Worm (Caenorhabditis elegans) whole organism, young adult: ENCODE measurements around the gene ZC302.3.
A peak's percentile ranks its signal among the peaks of the same experiment; 100 is the strongest.

Source experiments
- B0035.1 ChIP-seq: sonication (generic microtip); optimal IDR thresholded peaks from 2 replicates; lab custom pipeline; 2016; ENCODE audit warnings: missing genetic modification characterization, mild to moderate bottlenecking, missing compliant biosample characterization, missing genotype, missing genetic modification reagents
- B0261.1 ChIP-seq: sonication (generic microtip); optimal IDR thresholded peaks from 2 replicates; lab custom pipeline; 2016; ENCODE audit warnings: mild to moderate bottlenecking, missing genetic modification characterization, moderate library complexity, missing compliant biosample characterization
- K11D2.4 ChIP-seq: fragments of 200-800 bp; sonication (Bioruptor generic); IDR thresholded peaks from 2 replicates; pipeline ENCODE4 v1.3.6; 2022; ENCODE audit warnings: missing genetic modification reagents, missing genetic modification characterization, missing compliant biosample characterization
- T26A5.8 ChIP-seq: sonication (generic microtip); optimal IDR thresholded peaks from 2 replicates; lab custom pipeline; 2016; ENCODE audit warnings: missing genetic modification characterization, missing compliant biosample characterization
- Y53G8AR.9 ChIP-seq: fragments of 200-800 bp; sonication (Bioruptor generic); conservative IDR thresholded peaks from 2 replicates; pipeline ENCODE4 v1.3.6; 2022; ENCODE audit warnings: missing genetic modification reagents, missing genetic modification characterization, missing compliant biosample characterization
- Y56A3A.18 ChIP-seq: fragments of 200-800 bp; sonication (Bioruptor generic); IDR thresholded peaks from 2 replicates; pipeline ENCODE4 v1.3.6; 2022; ENCODE audit warnings: missing genetic modification reagents, missing genetic modification characterization, missing compliant biosample characterization
- Y67H2A.10 ChIP-seq: fragments of 200-800 bp; sonication (Bioruptor generic); conservative IDR thresholded peaks from 2 replicates; pipeline ENCODE4 v1.3.6; 2022; ENCODE audit warnings: missing genetic modification reagents, missing genetic modification characterization, missing compliant biosample characterization
- Y79H2A.3 ChIP-seq: fragments of 200-800 bp; sonication (Bioruptor generic); conservative IDR thresholded peaks from 2 replicates; pipeline ENCODE4 v1.3.6; 2022; ENCODE audit warnings: missing genetic modification reagents, missing genetic modification characterization, missing compliant biosample characterization
- akir-1 ChIP-seq: fragments of 200-800 bp; sonication (Bioruptor generic); optimal IDR thresholded peaks from 2 replicates; lab custom pipeline; 2018; ENCODE audit warnings: mild to moderate bottlenecking, missing genetic modification characterization, moderate library complexity, missing compliant biosample characterization
- ama-1 ChIP-seq, 3 experiments: fragments of 150-350 bp in 1 of 3; sonication (generic microtip) in 2 of 3; optimal IDR thresholded peaks; 2 replicates each; lab custom pipeline; 2014 to 2018; ENCODE audit warnings: missing biosample characterization in 2 of 3, missing genetic modification characterization in 2 of 3, missing genetic modification reagents in 2 of 3
- atf-7 ChIP-seq: sonication (generic microtip); optimal IDR thresholded peaks from 2 replicates; lab custom pipeline; 2017; ENCODE audit warnings: mild to moderate bottlenecking, missing genetic modification characterization, missing compliant biosample characterization
- attf-6 ChIP-seq: fragments of 200-800 bp; sonication (Bioruptor generic); IDR thresholded peaks from 2 replicates; pipeline ENCODE4 v1.3.6; 2022; ENCODE audit warnings: missing genetic modification reagents, missing genetic modification characterization, missing compliant biosample characterization
- cebp-1 ChIP-seq, 2 experiments: fragments of 200-800 bp in 1 of 2; sonication (Bioruptor generic) in 1 of 2; sonication (generic microtip) in 1 of 2; IDR thresholded peaks in 1 of 2; optimal IDR thresholded peaks in 1 of 2; 2 replicates each; pipeline versions ENCODE4 v1.3.6 to Lab custom; 2017 to 2022; ENCODE audit warnings: missing compliant biosample characterization in 2 of 2, missing genetic modification characterization in 2 of 2, mild to moderate bottlenecking in 1 of 2, missing genetic modification reagents in 1 of 2, moderate library complexity in 1 of 2
- ceh-58 ChIP-seq: fragments of 200-800 bp; sonication (Bioruptor generic); IDR thresholded peaks from 2 replicates; pipeline ENCODE4 v1.3.6; 2022; ENCODE audit warnings: missing genetic modification characterization, missing compliant biosample characterization
- dox-1 ChIP-seq: fragments of 200-800 bp; sonication (Bioruptor generic); IDR thresholded peaks from 2 replicates; pipeline ENCODE4 v1.3.6; 2022; ENCODE audit warnings: missing genetic modification reagents, missing genetic modification characterization, missing compliant biosample characterization
- dpl-1 ChIP-seq: fragments of 150-350 bp; optimal IDR thresholded peaks from 2 replicates; lab custom pipeline; 2014; ENCODE audit warnings: missing biosample characterization, missing genetic modification reagents, missing genetic modification characterization
- ekl-4 ChIP-seq: fragments of 200-800 bp; sonication (Bioruptor generic); IDR thresholded peaks from 2 replicates; pipeline ENCODE4 v1.3.6; 2022; ENCODE audit warnings: missing genetic modification reagents, missing genetic modification characterization, missing compliant biosample characterization
- ets-4 ChIP-seq: fragments of 200-800 bp; sonication (Bioruptor generic); optimal IDR thresholded peaks from 2 replicates; lab custom pipeline; 2018; ENCODE audit warnings: mild to moderate bottlenecking, missing genetic modification characterization, missing compliant biosample characterization
- hrde-1 ChIP-seq: sonication (generic microtip); optimal IDR thresholded peaks from 2 replicates; lab custom pipeline; 2016; ENCODE audit warnings: missing genetic modification characterization, mild to moderate bottlenecking, missing compliant biosample characterization, moderate library complexity, missing genotype, missing genetic modification reagents, borderline replicate concordance
- let-607 ChIP-seq, 2 experiments: fragments of 200-800 bp in 1 of 2; sonication (Bioruptor generic) in 1 of 2; sonication (generic microtip) in 1 of 2; optimal IDR thresholded peaks; 2 replicates each; lab custom pipeline; 2016 to 2018; ENCODE audit warnings: mild to moderate bottlenecking in 2 of 2, missing compliant biosample characterization in 2 of 2, missing genetic modification characterization in 2 of 2, moderate library complexity in 2 of 2, missing genotype in 1 of 2
- lin-35 ChIP-seq, 3 experiments: fragments of 150-350 bp in 2 of 3; sonication (generic microtip) in 1 of 3; optimal IDR thresholded peaks; 2 replicates each; lab custom pipeline; 2014 to 2018; ENCODE audit warnings: missing biosample characterization in 3 of 3, missing genetic modification characterization in 3 of 3, missing genetic modification reagents in 3 of 3
- lin-40 ChIP-seq: sonication (generic microtip); optimal IDR thresholded peaks from 2 replicates; lab custom pipeline; 2016; ENCODE audit warnings: missing genetic modification characterization, mild to moderate bottlenecking, missing compliant biosample characterization, missing genotype, missing genetic modification reagents
- nhr-179 ChIP-seq: sonication (generic microtip); optimal IDR thresholded peaks from 2 replicates; lab custom pipeline; 2016; ENCODE audit warnings: mild to moderate bottlenecking, missing genetic modification characterization, missing compliant biosample characterization
- nhr-80 ChIP-seq: sonication (generic microtip); optimal IDR thresholded peaks from 2 replicates; lab custom pipeline; 2016; ENCODE audit warnings: missing genetic modification characterization, missing compliant biosample characterization
- sea-2 ChIP-seq: fragments of 200-800 bp; sonication (Bioruptor generic); IDR thresholded peaks from 2 replicates; pipeline ENCODE4 v1.3.6; 2022; ENCODE audit warnings: missing genetic modification characterization, missing compliant biosample characterization
- snpc-1.3 ChIP-seq: sonication (generic microtip); optimal IDR thresholded peaks from 2 replicates; lab custom pipeline; 2017; ENCODE audit warnings: missing genetic modification characterization, mild to moderate bottlenecking, missing compliant biosample characterization, antibody characterized with exemption, moderate library complexity, missing genotype, missing genetic modification reagents; ENCODE audit not compliant: insufficient read depth
- somi-1 ChIP-seq: fragments of 200-800 bp; sonication (Bioruptor generic); optimal IDR thresholded peaks from 2 replicates; lab custom pipeline; 2018; ENCODE audit warnings: mild to moderate bottlenecking, missing genetic modification characterization, missing compliant biosample characterization
- tbp1 ChIP-seq: fragments of 200-800 bp; sonication (Bioruptor generic); optimal IDR thresholded peaks from 2 replicates; lab custom pipeline; 2018; ENCODE audit warnings: mild to moderate bottlenecking, missing genetic modification characterization, missing compliant biosample characterization
- tbx-9 ChIP-seq: sonication (generic microtip); optimal IDR thresholded peaks from 2 replicates; lab custom pipeline; 2016; ENCODE audit warnings: borderline replicate concordance, missing genetic modification characterization, inconsistent platforms, missing compliant biosample characterization
- xnd-1 ChIP-seq: sonication (generic microtip); optimal IDR thresholded peaks from 2 replicates; lab custom pipeline; 2016; ENCODE audit warnings: missing genotype, missing genetic modification reagents, missing genetic modification characterization, missing compliant biosample characterization
- zim-3 ChIP-seq: sonication (generic microtip); optimal IDR thresholded peaks from 2 replicates; lab custom pipeline; 2017; ENCODE audit warnings: mild to moderate bottlenecking, missing genetic modification characterization, moderate library complexity, missing compliant biosample characterization
- ztf-22 ChIP-seq: fragments of 200-800 bp; sonication (Bioruptor generic); optimal IDR thresholded peaks from 2 replicates; lab custom pipeline; 2018; ENCODE audit warnings: mild to moderate bottlenecking, missing genetic modification characterization, moderate library complexity, missing compliant biosample characterization
- ztf-26 ChIP-seq: sonication (generic microtip); optimal IDR thresholded peaks from 2 replicates; lab custom pipeline; 2017; ENCODE audit warnings: missing genetic modification characterization, missing compliant biosample characterization

Gene ZC302.3

ce11 chrV:10730824-10731416 is 10.3 kb downstream of the ZC302.3 start:
- TF ChIP-seq Y56A3A.18 (GFP tag; lab: Robert Waterston, UW) = 0 out of 2 replicates have a peak, but pooled peaks have one; percentile 18
- no peak for TF ChIP-seq xnd-1 (tag; lab: Kevin White, UChicago)
- TF ChIP-seq, all 124 proteins: peak for 1

ce11 chrV:10729456-10729904 is 11.8 kb downstream of the ZC302.3 start:
- TF ChIP-seq nhr-179 (tag; lab: Kevin White, UChicago) (no peak), sea-2 (no peak), B0035.1 (tag; lab: Kevin White, UChicago) (no peak), nhr-80 (peak; percentile 84), ets-4 (peak; percentile 35), ekl-4 (GFP tag; lab: Robert Waterston, UW) (no peak), T26A5.8 (tag; lab: Kevin White, UChicago) (no peak), dox-1 (GFP tag; lab: Robert Waterston, UW) (peak; percentile 15; the same call in 1 of the 2 replicates), ztf-26 (tag; lab: Kevin White, UChicago) (peak; percentile 17), Y53G8AR.9 (no peak), lin-40 (tag; lab: Kevin White, UChicago) (peak; percentile 18), cebp-1 (GFP tag; IDR thresholded peaks at IDR 0.05; lab: Robert Waterston, UW) (no peak), cebp-1 (tag; optimal IDR thresholded peaks at IDR 0.05; lab: Kevin White, UChicago) (peak; percentile 38), dpl-1 (GFP tag; lab: Kevin White, UChicago) (no peak), snpc-1.3 (tag; lab: Kevin White, UChicago) (no peak), Y79H2A.3 (GFP tag; lab: Robert Waterston, UW) (no peak), zim-3 (tag; lab: Kevin White, UChicago) (no peak), ztf-22 (GFP tag; lab: Kevin White, UChicago) (peak; percentile 29), hrde-1 (no peak), Y67H2A.10 (GFP tag; lab: Robert Waterston, UW) (no peak), attf-6 (GFP tag; lab: Robert Waterston, UW) (no peak), B0261.1 (tag; lab: Kevin White, UChicago) (no peak), tbp1 (GFP tag; lab: Kevin White, UChicago) (peak; percentile 5), atf-7 (peak; percentile 51), K11D2.4 (GFP tag; lab: Robert Waterston, UW) (no peak)

ce11 chrV:10727651-10728050 is 13.6 kb downstream of the ZC302.3 start:
- TF ChIP-seq let-607 (tag; optimal IDR thresholded peaks at IDR 0.05; lab: Kevin White, UChicago) (no peak), akir-1 (GFP tag; lab: Kevin White, UChicago) (no peak), tbx-9 (tag; lab: Kevin White, UChicago) (no peak), K11D2.4 (GFP tag; lab: Robert Waterston, UW) (0 out of 2 replicates have a peak, but pooled peaks have one; percentile 24), ceh-58 (no peak), lin-35 (GFP tag; optimal IDR thresholded peaks at IDR 0.05; lab: Kevin White, UChicago) (no peak), ama-1 (optimal IDR thresholded peaks at IDR 0.05; lab: Kevin White, UChicago) (no peak), ama-1 (GFP tag; optimal IDR thresholded peaks at IDR 0.05; lab: Kevin White, UChicago) (no peak), sea-2 (no peak), Y53G8AR.9 (0 out of 2 replicates have a peak, but pooled peaks have one; percentile 19), somi-1 (GFP tag; lab: Kevin White, UChicago) (peak; percentile 26)
- TF ChIP-seq, all 124 proteins: peak for 3
